Fruit fly (Drosophila melanogaster) S2 (cell line): ENCODE data around the gene chinmo.

Experiments used
- CG8478 ChIP-seq: fragments of >200 bp; optimal IDR thresholded peaks from 2 replicates; lab custom pipeline; 2018
- CTCF ChIP-seq, 2 experiments: fragments of >200 bp; optimal IDR thresholded peaks; 2 replicates each; lab custom pipeline; 2018

- TF ChIP-seq CTCF (optimal IDR thresholded peaks at IDR 0.05; lab: Kevin White, UChicago) (no peak), CG8478 (lab: Kevin White, UChicago) (no peak)
Measured at dm6 chr2L:1672111-1672718, 21.2 kb downstream of the chinmo start.
